Worm (Caenorhabditis elegans): ENCODE results near the gene T26G10.3.
A peak's percentile ranks its signal among the peaks of the same experiment; 100 is the strongest.

Gene T26G10.3

ce11 chrIII:9376701-9377100, 36.5 kb downstream of the T26G10.3 start:
- no peak for TF ChIP-seq nhr-77 (tag; optimal IDR thresholded peaks at IDR 0.05)
- no peak for TF ChIP-seq ZK546.5 (tag; optimal IDR thresholded peaks at IDR 0.05)
- TF ChIP-seq snpc-4 (tag; optimal IDR thresholded peaks at IDR 0.05), result no peak
- no peak for TF ChIP-seq nhr-28 (tag; optimal IDR thresholded peaks at IDR 0.05)
- no peak for TF ChIP-seq egl-5 (tag; optimal IDR thresholded peaks at IDR 0.05)
- TF ChIP-seq elt-1 (tag; optimal IDR thresholded peaks at IDR 0.05), result no peak

ce11 chrIII:9373779-9374178, 39.5 kb downstream of the T26G10.3 start:
- TF ChIP-seq nhr-11 (tag; optimal IDR thresholded peaks at IDR 0.05) (no peak), lin-39 (tag; optimal IDR thresholded peaks at IDR 0.05) (no peak), nhr-76 (tag; optimal IDR thresholded peaks at IDR 0.05) (no peak), fkh-10 (GFP tag; optimal IDR thresholded peaks at IDR 0.05) (peak; percentile 80)

- TF ChIP-seq fos-1 (tag; optimal IDR thresholded peaks at IDR 0.05) (no peak), nhr-43 (tag; optimal IDR thresholded peaks at IDR 0.05; ENCODE audit: poor library complexity, severe bottlenecking) (no peak), mml-1 (tag; optimal IDR thresholded peaks at IDR 0.05) (no peak), egl-5 (tag; optimal IDR thresholded peaks at IDR 0.05) (no peak), nhr-23 (tag; optimal IDR thresholded peaks at IDR 0.05) (no peak), nhr-25 (tag; optimal IDR thresholded peaks at IDR 0.05) (no peak), unc-62 (GFP tag; optimal IDR thresholded peaks at IDR 0.05) (no peak), jun-1 (tag; optimal IDR thresholded peaks at IDR 0.05) (no peak), skn-1 (tag; optimal IDR thresholded peaks at IDR 0.05) (no peak), ztf-4 (tag; optimal IDR thresholded peaks at IDR 0.05) (no peak)
Observed at ce11 chrIII:9366971-9367370, 46.3 kb downstream of the T26G10.3 start, which contains the start of gene crn-6. TSS of gene crn-6 (plus strand) at chrIII:9367271.

- TF ChIP-seq ztf-11 (tag; optimal IDR thresholded peaks at IDR 0.05) (no peak), pqm-1 (tag; optimal IDR thresholded peaks at IDR 0.05) (peak; percentile 12), elt-2 (tag; optimal IDR thresholded peaks at IDR 0.05) (peak; percentile 38), nhr-237 (tag; optimal IDR thresholded peaks at IDR 0.05) (no peak), sea-2 (GFP tag; optimal IDR thresholded peaks at IDR 0.05) (no peak)
Observed at ce11 chrIII:9366376-9366775, 46.9 kb downstream of the T26G10.3 start.

Measured in whole organism, L3 larva.